Fruit fly (Drosophila melanogaster) whole organism, prepupa: ENCODE results near the gene CG15027.

Experiments used
- Blimp-1 ChIP-seq: fragments of 200-800 bp; sonication (Bioruptor generic); optimal IDR thresholded peaks from 3 replicates; lab custom pipeline; 2017; ENCODE audit warnings: missing biosample characterization, missing genetic modification characterization, mild to moderate bottlenecking, moderate library complexity, missing genetic modification reagents
- CG10669 ChIP-seq: fragments of 200-800 bp; sonication (Bioruptor generic); optimal IDR thresholded peaks from 3 replicates; lab custom pipeline; 2018; ENCODE audit warnings: missing biosample characterization, mild to moderate bottlenecking, missing genetic modification characterization, moderate library complexity
- CG11294 ChIP-seq: fragments of 200-800 bp; sonication (Bioruptor generic); IDR thresholded peaks from 2 replicates; pipeline ENCODE4 v1.3.6; 2022; ENCODE audit warnings: missing biosample characterization, missing genetic modification characterization
- CG11902 ChIP-seq: fragments of 200-800 bp; sonication (Bioruptor generic); optimal IDR thresholded peaks from 3 replicates; lab custom pipeline; 2016; ENCODE audit warnings: missing biosample characterization, missing genetic modification characterization
- CG15336 ChIP-seq: fragments of 200-800 bp; sonication (Bioruptor generic); IDR thresholded peaks from 2 replicates; pipeline ENCODE4 v1.3.6; 2022; ENCODE audit warnings: missing biosample characterization, missing genetic modification characterization
- CG3032 ChIP-seq: fragments of 200-800 bp; optimal IDR thresholded peaks from 2 replicates; lab custom pipeline; 2019; ENCODE audit warnings: missing biosample characterization, mild to moderate bottlenecking, missing genetic modification characterization, moderate library complexity
- CG31627 ChIP-seq: fragments of 200-800 bp; sonication (Bioruptor generic); optimal IDR thresholded peaks from 3 replicates; lab custom pipeline; 2016; ENCODE audit warnings: missing biosample characterization, missing genetic modification characterization
- CG32006 ChIP-seq: fragments of 200-800 bp; sonication (Bioruptor generic); optimal IDR thresholded peaks from 3 replicates; lab custom pipeline; 2017; ENCODE audit warnings: missing biosample characterization, mild to moderate bottlenecking, missing genetic modification characterization
- CG34406 ChIP-seq: fragments of 200-800 bp; sonication (Bioruptor generic); optimal IDR thresholded peaks from 3 replicates; lab custom pipeline; 2016; ENCODE audit warnings: missing biosample characterization, missing genetic modification characterization
- CG3919 ChIP-seq: fragments of 200-800 bp; sonication (Bioruptor generic); optimal IDR thresholded peaks from 3 replicates; lab custom pipeline; 2016; ENCODE audit warnings: missing biosample characterization, missing genetic modification characterization
- CG6163 ChIP-seq: fragments of 200-800 bp; sonication (Bioruptor generic); IDR thresholded peaks from 3 replicates; pipeline ENCODE4 v1.3.6; 2022; ENCODE audit warnings: missing biosample characterization, missing genetic modification characterization
- CG6276 ChIP-seq: fragments of 200-800 bp; sonication (Bioruptor generic); optimal IDR thresholded peaks from 2 replicates; lab custom pipeline; 2017; ENCODE audit warnings: missing biosample characterization, mild to moderate bottlenecking, missing genetic modification characterization
- CG6792 ChIP-seq: fragments of 200-800 bp; sonication (Bioruptor generic); optimal IDR thresholded peaks from 3 replicates; lab custom pipeline; 2016; ENCODE audit warnings: missing biosample characterization, missing genetic modification characterization
- CG6808 ChIP-seq: fragments of 200-800 bp; sonication (Bioruptor generic); optimal IDR thresholded peaks from 3 replicates; lab custom pipeline; 2017; ENCODE audit warnings: missing biosample characterization, missing genetic modification characterization, mild to moderate bottlenecking, moderate library complexity, missing genetic modification reagents
- CG8119 ChIP-seq: fragments of 200-800 bp; sonication (Bioruptor generic); IDR thresholded peaks from 3 replicates; pipeline ENCODE4 v1.3.6; 2022; ENCODE audit warnings: missing biosample characterization, missing genetic modification characterization
- CG8319 ChIP-seq: fragments of 200-800 bp; sonication (Bioruptor generic); optimal IDR thresholded peaks from 3 replicates; lab custom pipeline; 2016; ENCODE audit warnings: missing biosample characterization, missing genetic modification characterization
- CG8632 ChIP-seq: fragments of 200-800 bp; sonication (Bioruptor generic); optimal IDR thresholded peaks from 3 replicates; lab custom pipeline; 2016; ENCODE audit warnings: missing biosample characterization, missing genetic modification characterization
- Eip75B ChIP-seq: fragments of 200-800 bp; sonication (Bioruptor generic); optimal IDR thresholded peaks from 3 replicates; lab custom pipeline; 2016; ENCODE audit warnings: missing biosample characterization, missing genetic modification characterization
- Eip78C ChIP-seq: fragments of 200-800 bp; sonication (Bioruptor generic); peaks from one replicate; lab custom pipeline; 2016; ENCODE audit warnings: missing biosample characterization, missing genetic modification characterization
- Ets96B ChIP-seq: fragments of 200-800 bp; optimal IDR thresholded peaks from 2 replicates; lab custom pipeline; 2019; ENCODE audit warnings: missing biosample characterization, mild to moderate bottlenecking, missing genetic modification characterization, moderate library complexity
- Hr38 ChIP-seq: sonication (Bioruptor generic); optimal IDR thresholded peaks from 2 replicates; lab custom pipeline; 2016; ENCODE audit warnings: missing biosample characterization, missing genetic modification characterization
- Hr39 ChIP-seq: fragments of 200-800 bp; sonication (Bioruptor generic); optimal IDR thresholded peaks from 2 replicates; lab custom pipeline; 2016; ENCODE audit warnings: missing biosample characterization, missing genetic modification characterization
- Hr4 ChIP-seq: fragments of 200-800 bp; sonication (Bioruptor generic); optimal IDR thresholded peaks from 3 replicates; lab custom pipeline; 2016; ENCODE audit warnings: missing biosample characterization, missing genetic modification characterization
- Lpt ChIP-seq: fragments of 200-800 bp; sonication (Bioruptor generic); optimal IDR thresholded peaks from 3 replicates; lab custom pipeline; 2016; ENCODE audit warnings: missing biosample characterization, missing genetic modification characterization
- Met ChIP-seq: fragments of 200-800 bp; sonication (Bioruptor generic); optimal IDR thresholded peaks from 3 replicates; lab custom pipeline; 2016; ENCODE audit warnings: missing biosample characterization, missing genetic modification characterization
- Smox ChIP-seq: fragments of 200-800 bp; sonication (Bioruptor generic); optimal IDR thresholded peaks from 3 replicates; lab custom pipeline; 2016; ENCODE audit warnings: missing biosample characterization, missing genetic modification characterization
- achi ChIP-seq: fragments of 200-800 bp; sonication (Bioruptor generic); optimal IDR thresholded peaks from 3 replicates; lab custom pipeline; 2016; ENCODE audit warnings: missing biosample characterization, missing genetic modification characterization
- acj6 ChIP-seq: fragments of 200-800 bp; sonication (Bioruptor generic); optimal IDR thresholded peaks from 3 replicates; lab custom pipeline; 2016; ENCODE audit warnings: missing biosample characterization, missing genetic modification characterization
- dac ChIP-seq: fragments of 200-800 bp; sonication (Bioruptor generic); optimal IDR thresholded peaks from 2 replicates; lab custom pipeline; 2017; ENCODE audit warnings: missing biosample characterization, mild to moderate bottlenecking, missing genetic modification characterization
- dsx ChIP-seq: fragments of 200-800 bp; optimal IDR thresholded peaks from 3 replicates; lab custom pipeline; 2019; ENCODE audit warnings: missing biosample characterization, mild to moderate bottlenecking, missing genetic modification characterization, moderate library complexity; ENCODE audit not compliant: poor library complexity, severe bottlenecking
- eg ChIP-seq: fragments of 200-800 bp; sonication (Bioruptor generic); IDR thresholded peaks from 3 replicates; pipeline ENCODE4 v1.3.6; 2022; ENCODE audit warnings: missing biosample characterization, missing genetic modification characterization
- fd59A ChIP-seq: fragments of 200-800 bp; sonication (Bioruptor generic); optimal IDR thresholded peaks from 2 replicates; lab custom pipeline; 2017; ENCODE audit warnings: missing biosample characterization, mild to moderate bottlenecking, missing genetic modification characterization, missing genetic modification reagents
- fd85E ChIP-seq: fragments of 200-800 bp; sonication (Bioruptor generic); optimal IDR thresholded peaks from 3 replicates; lab custom pipeline; 2016; ENCODE audit warnings: missing biosample characterization, missing genetic modification characterization
- fkh ChIP-seq: fragments of 200-800 bp; sonication (Bioruptor generic); optimal IDR thresholded peaks from 3 replicates; lab custom pipeline; 2017; ENCODE audit warnings: missing biosample characterization, mild to moderate bottlenecking, missing genetic modification characterization, moderate library complexity
- lz ChIP-seq: fragments of 200-800 bp; sonication (Bioruptor generic); optimal IDR thresholded peaks from 3 replicates; lab custom pipeline; 2016; ENCODE audit warnings: missing biosample characterization, missing genetic modification characterization
- salr ChIP-seq, 2 experiments: fragments of 200-800 bp; sonication (Bioruptor generic); optimal IDR thresholded peaks; 3 replicates each; lab custom pipeline; 2016 to 2018; ENCODE audit warnings: missing biosample characterization in 2 of 2, missing genetic modification characterization in 2 of 2, mild to moderate bottlenecking in 1 of 2
- ss ChIP-seq, 2 experiments: fragments of 200-800 bp; sonication (Bioruptor generic); optimal IDR thresholded peaks; 2 replicates in 1 of 2; 3 replicates in 1 of 2; lab custom pipeline; 2017 to 2018; ENCODE audit warnings: mild to moderate bottlenecking in 2 of 2, missing biosample characterization in 2 of 2, missing genetic modification characterization in 2 of 2, moderate library complexity in 1 of 2
- svp ChIP-seq: fragments of 200-800 bp; sonication (Bioruptor generic); peaks from one replicate; lab custom pipeline; 2016; ENCODE audit warnings: missing biosample characterization, missing genetic modification characterization
- topi ChIP-seq: fragments of 200-800 bp; sonication (Bioruptor generic); optimal IDR thresholded peaks from 3 replicates; lab custom pipeline; 2016; ENCODE audit warnings: missing biosample characterization, missing genetic modification characterization

Gene CG15027

DNA sequence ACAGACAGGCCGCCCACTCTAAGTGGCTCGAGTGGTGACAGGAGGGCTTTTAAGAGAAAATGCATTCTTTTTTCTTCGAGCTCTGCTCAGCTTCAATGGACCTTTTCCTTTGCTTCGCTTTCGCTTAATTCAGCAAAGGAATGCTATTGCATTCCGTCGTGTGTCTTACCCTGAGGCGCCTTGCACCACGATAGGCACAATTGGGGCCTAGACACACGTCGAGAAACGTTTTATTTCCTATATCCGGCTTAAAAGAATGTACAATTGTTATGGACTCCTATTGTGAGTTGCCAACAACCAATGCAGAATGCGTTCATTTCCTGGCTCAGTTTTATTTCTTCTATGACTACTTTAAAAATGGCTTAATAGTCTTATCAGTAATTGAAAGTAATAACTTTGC, 5.5 kb upstream of the CG15027 start:
- TF ChIP-seq CG31627 (GFP tag; lab: Kevin White, UChicago): no peak
- TF ChIP-seq eg (GFP tag; lab: Robert Waterston, UW): no peak
- no peak for TF ChIP-seq CG8319
- no peak for TF ChIP-seq ss (GFP tag; optimal IDR thresholded peaks at IDR 0.05; lab: Kevin White, UChicago)
- no peak for TF ChIP-seq Ets96B (tag; lab: Kevin White, UChicago)
- no peak for TF ChIP-seq Hr38 (GFP tag; lab: Kevin White, UChicago)
- no peak for TF ChIP-seq CG34406 (GFP tag; lab: Kevin White, UChicago)
- no peak for TF ChIP-seq Blimp-1 (GFP tag; lab: Kevin White, UChicago)
- TF ChIP-seq CG10669 (GFP tag; lab: Kevin White, UChicago): no peak
- TF ChIP-seq dsx (GFP tag; lab: Kevin White, UChicago): no peak
- no peak for TF ChIP-seq svp (GFP tag; lab: Kevin White, UChicago)
- TF ChIP-seq Hr39 (GFP tag; lab: Kevin White, UChicago): no peak
- TF ChIP-seq Eip78C (GFP tag; lab: Kevin White, UChicago): no peak
- no peak for TF ChIP-seq CG11902 (GFP tag; lab: Kevin White, UChicago)
- no peak for TF ChIP-seq Eip75B
- no peak for TF ChIP-seq CG11294 (GFP tag; lab: Robert Waterston, UW)
- TF ChIP-seq salr (GFP tag; optimal IDR thresholded peaks at IDR 0.05; lab: Kevin White, UChicago): no peak

DNA sequence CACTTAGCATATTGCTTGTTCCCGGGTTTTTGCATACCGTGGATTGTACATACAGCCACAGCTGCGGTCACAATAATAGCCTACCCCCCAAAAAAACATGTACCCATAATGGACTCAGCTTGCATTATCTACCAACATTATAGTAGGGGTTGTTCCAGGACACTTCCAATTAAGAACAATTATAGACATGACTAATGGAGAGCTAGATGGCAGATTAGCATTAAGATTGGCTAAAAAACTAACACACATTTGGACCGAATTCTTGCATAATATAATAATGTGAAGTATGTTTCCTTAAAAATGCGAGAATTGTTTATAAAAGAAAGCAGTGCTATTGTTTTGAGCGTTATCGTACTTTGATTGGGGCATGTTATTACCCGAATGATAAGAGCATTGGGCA, 4.7 kb upstream of the CG15027 start:
- peak; percentile 14 for TF ChIP-seq CG10669 (GFP tag; lab: Kevin White, UChicago)
- TF ChIP-seq acj6 (GFP tag; lab: Kevin White, UChicago): peak; percentile 6
- no peak for TF ChIP-seq dac (GFP tag; lab: Kevin White, UChicago)
- peak; percentile 68 for TF ChIP-seq svp (GFP tag; lab: Kevin White, UChicago)
- no peak for TF ChIP-seq CG6163 (GFP tag; lab: Robert Waterston, UW)
- TF ChIP-seq CG6792 (GFP tag; lab: Kevin White, UChicago): no peak
- no peak for TF ChIP-seq CG15336 (GFP tag; lab: Robert Waterston, UW)
- peak; percentile 13 for TF ChIP-seq CG31627 (GFP tag; lab: Kevin White, UChicago)
- no peak for TF ChIP-seq fd85E (GFP tag; lab: Kevin White, UChicago)
- peak; percentile 3 for TF ChIP-seq Met (GFP tag; lab: Kevin White, UChicago)
- TF ChIP-seq lz (GFP tag; lab: Kevin White, UChicago): peak; percentile 4
- peak; percentile 8 for TF ChIP-seq Eip75B
- TF ChIP-seq CG32006 (GFP tag; lab: Kevin White, UChicago): peak; percentile 21
- TF ChIP-seq Eip78C (GFP tag; lab: Kevin White, UChicago): peak; percentile 34
- TF ChIP-seq Hr39 (GFP tag; lab: Kevin White, UChicago): peak; percentile 7
- peak; percentile 10 for TF ChIP-seq topi (GFP tag; lab: Kevin White, UChicago)

DNA sequence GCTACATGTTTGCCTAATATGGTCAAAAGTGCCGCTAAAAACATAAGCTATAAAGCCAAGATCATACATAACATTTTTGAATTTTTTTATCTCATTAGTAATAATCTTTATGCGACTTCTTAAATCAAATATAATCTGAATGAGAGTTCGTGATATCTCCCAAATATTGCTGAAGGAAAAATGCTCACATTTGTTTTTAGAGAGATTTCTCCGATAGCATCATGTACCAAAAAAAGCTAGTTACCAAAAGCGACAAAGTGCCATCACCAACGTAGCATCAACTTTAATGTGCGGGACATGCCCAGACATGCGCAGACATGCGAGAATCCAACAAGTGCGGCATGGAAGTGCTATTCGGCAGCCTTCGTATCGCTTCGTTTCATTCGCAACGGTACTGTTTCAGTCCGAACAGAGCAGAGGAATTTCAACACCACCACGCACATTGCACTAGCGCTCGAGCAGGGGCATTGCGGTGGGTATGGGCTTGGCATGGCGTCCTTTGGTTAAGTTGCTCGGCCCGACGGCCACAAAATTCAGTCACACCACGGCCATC, 3.6 kb upstream of the CG15027 start, which contains the start of gene Rab3-GEF:
TSS of gene Rab3-GEF (plus strand) at position 537 of the 553 bp plus-strand sequence.
- TF ChIP-seq Eip78C (GFP tag; lab: Kevin White, UChicago) (peak; percentile 9), dac (GFP tag; lab: Kevin White, UChicago) (no peak)

DNA sequence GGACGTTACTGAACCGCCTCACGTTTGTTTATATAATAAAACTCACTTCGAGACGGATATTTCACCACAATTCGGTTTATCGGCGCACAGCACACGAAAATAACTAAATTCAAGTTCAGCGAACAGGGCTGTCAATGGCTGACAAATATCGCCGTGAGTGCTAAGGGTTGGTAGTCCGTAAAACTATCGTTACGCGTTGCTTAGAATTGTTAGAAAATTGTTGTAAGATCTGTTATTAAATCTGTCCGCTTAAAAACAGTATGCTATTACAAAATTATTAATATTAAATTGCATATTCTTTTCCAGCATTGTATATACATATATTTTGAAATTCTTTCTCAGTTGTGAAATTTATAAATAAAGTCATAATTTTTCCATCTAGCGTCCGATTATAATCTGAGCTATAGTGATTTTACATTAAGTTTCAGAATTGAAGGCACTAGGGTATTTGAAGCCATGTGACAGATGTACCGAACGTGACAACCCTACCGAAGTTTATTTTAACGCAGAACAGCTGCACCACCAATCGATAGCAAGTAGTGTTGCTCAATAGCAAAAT, 968 bp downstream of the CG15027 start, which contains the start of gene Cox17:
TSS of gene Cox17 (minus strand) at position 120 of the 559 bp plus-strand sequence.
- peak in 1 of 2 experiments; percentile 87 for TF ChIP-seq salr (GFP tag; optimal IDR thresholded peaks at IDR 0.05; lab: Kevin White, UChicago)
- TF ChIP-seq CG8319: peak; percentile 53
- TF ChIP-seq CG6808: peak; percentile 80
- peak; percentile 86 for TF ChIP-seq achi (GFP tag; lab: Kevin White, UChicago)
- peak; percentile 88 for TF ChIP-seq CG32006 (GFP tag; lab: Kevin White, UChicago)
- TF ChIP-seq CG6163 (GFP tag; lab: Robert Waterston, UW): 0 out of 3 replicates have a peak, but pooled peaks have one; percentile 42
- TF ChIP-seq CG11902 (GFP tag; lab: Kevin White, UChicago): peak; percentile 69
- TF ChIP-seq Hr4 (GFP tag; lab: Kevin White, UChicago): peak; percentile 83
- TF ChIP-seq Lpt (GFP tag; lab: Kevin White, UChicago): peak; percentile 68
- peak; percentile 73 for TF ChIP-seq CG6792 (GFP tag; lab: Kevin White, UChicago)
- peak; percentile 77 for TF ChIP-seq CG3919 (GFP tag; lab: Kevin White, UChicago)
- TF ChIP-seq Eip78C (GFP tag; lab: Kevin White, UChicago): peak; percentile 91
- TF ChIP-seq Hr39 (GFP tag; lab: Kevin White, UChicago): peak; percentile 76
- peak; percentile 68 for TF ChIP-seq CG8119 (GFP tag; lab: Robert Waterston, UW)
- peak; percentile 72 for TF ChIP-seq CG6276 (GFP tag; lab: Kevin White, UChicago)
- TF ChIP-seq Eip75B: peak; percentile 77
- peak; percentile 85 for TF ChIP-seq acj6 (GFP tag; lab: Kevin White, UChicago)
- TF ChIP-seq Hr38 (GFP tag; lab: Kevin White, UChicago): no peak
- peak; percentile 56 for TF ChIP-seq CG15336 (GFP tag; lab: Robert Waterston, UW)
- TF ChIP-seq CG10669 (GFP tag; lab: Kevin White, UChicago): peak; percentile 67
- peak; percentile 88 for TF ChIP-seq lz (GFP tag; lab: Kevin White, UChicago)
- TF ChIP-seq CG8632 (GFP tag; lab: Kevin White, UChicago): peak; percentile 76
- peak; percentile 84 for TF ChIP-seq Smox
- peak; percentile 63 for TF ChIP-seq fd59A
- TF ChIP-seq CG3032 (tag; lab: Kevin White, UChicago): peak; percentile 81
- TF ChIP-seq Met (GFP tag; lab: Kevin White, UChicago): peak; percentile 84
- TF ChIP-seq ss (GFP tag; optimal IDR thresholded peaks at IDR 0.05; lab: Kevin White, UChicago): peak; percentile 61 to 81
- TF ChIP-seq eg (GFP tag; lab: Robert Waterston, UW): peak; percentile 62
- peak; percentile 74 for TF ChIP-seq fkh (GFP tag; lab: Kevin White, UChicago)
